Worm (Caenorhabditis elegans) whole organism, L4/young adult: Measurements from ENCODE around the gene gbas-1.

ENCODE experiments used
- W03F9.2 ChIP-seq: fragments of 150-350 bp; optimal IDR thresholded peaks from 2 replicates; lab custom pipeline; 2014; ENCODE audit warnings: missing biosample characterization, missing genetic modification characterization
- dao-5 ChIP-seq: sonication (generic microtip); optimal IDR thresholded peaks from 2 replicates; lab custom pipeline; 2016; ENCODE audit warnings: missing genotype, missing genetic modification characterization, moderate library complexity, missing compliant biosample characterization
- him-1 ChIP-seq: sonication (generic microtip); optimal IDR thresholded peaks from 2 replicates; lab custom pipeline; 2016; ENCODE audit warnings: missing genotype, missing genetic modification reagents, missing genetic modification characterization, missing compliant biosample characterization

- TF ChIP-seq dao-5 (tag; lab: Kevin White, UChicago): no peak
- no peak for TF ChIP-seq W03F9.2 (tag; lab: Kevin White, UChicago)
- TF ChIP-seq him-1 (tag; lab: Kevin White, UChicago): no peak
These were observed 33.1 kb downstream of the gbas-1 start, which contains the start of gene K02F6.7 for ce11 chrII:2537754-2538153.
